Worm (Caenorhabditis elegans) whole organism, L4/young adult: Measurements from ENCODE around the gene C24G6.8.

Experiments
- W03F9.2 ChIP-seq: fragments of 150-350 bp; optimal IDR thresholded peaks from 2 replicates; lab custom pipeline; 2014; ENCODE audit warnings: missing biosample characterization, missing genetic modification characterization
- dao-5 ChIP-seq: sonication (generic microtip); optimal IDR thresholded peaks from 2 replicates; lab custom pipeline; 2016; ENCODE audit warnings: missing genotype, missing genetic modification characterization, moderate library complexity, missing compliant biosample characterization
- him-1 ChIP-seq: sonication (generic microtip); optimal IDR thresholded peaks from 2 replicates; lab custom pipeline; 2016; ENCODE audit warnings: missing genotype, missing genetic modification reagents, missing genetic modification characterization, missing compliant biosample characterization

ce11 chrV:5571691-5572090, 36.0 kb upstream of the C24G6.8 start:
- TF ChIP-seq him-1 (tag; lab: Kevin White, UChicago), result no peak
- no peak for TF ChIP-seq dao-5 (tag; lab: Kevin White, UChicago)
- no peak for TF ChIP-seq W03F9.2 (tag; lab: Kevin White, UChicago)
